Fruit fly (Drosophila melanogaster) whole organism, prepupa: ENCODE data around the gene CG5181.

ENCODE experiments used
- Blimp-1 ChIP-seq: fragments of 200-800 bp; sonication (Bioruptor generic); optimal IDR thresholded peaks from 3 replicates; lab custom pipeline; 2017; ENCODE audit warnings: missing biosample characterization, missing genetic modification characterization, mild to moderate bottlenecking, moderate library complexity, missing genetic modification reagents
- CG10669 ChIP-seq: fragments of 200-800 bp; sonication (Bioruptor generic); optimal IDR thresholded peaks from 3 replicates; lab custom pipeline; 2018; ENCODE audit warnings: missing biosample characterization, mild to moderate bottlenecking, missing genetic modification characterization, moderate library complexity
- CG11294 ChIP-seq: fragments of 200-800 bp; sonication (Bioruptor generic); IDR thresholded peaks from 2 replicates; pipeline ENCODE4 v1.3.6; 2022; ENCODE audit warnings: missing biosample characterization, missing genetic modification characterization
- CG11762 ChIP-seq: fragments of 200-800 bp; sonication (Bioruptor generic); optimal IDR thresholded peaks from 3 replicates; lab custom pipeline; 2016; ENCODE audit warnings: missing biosample characterization, missing genetic modification characterization; ENCODE audit not compliant: insufficient read depth
- CG15336 ChIP-seq: fragments of 200-800 bp; sonication (Bioruptor generic); IDR thresholded peaks from 2 replicates; pipeline ENCODE4 v1.3.6; 2022; ENCODE audit warnings: missing biosample characterization, missing genetic modification characterization
- CG1621 ChIP-seq: fragments of 200-800 bp; sonication (Bioruptor generic); optimal IDR thresholded peaks from 3 replicates; lab custom pipeline; 2018; ENCODE audit warnings: missing biosample characterization, mild to moderate bottlenecking, missing genetic modification characterization
- CG16779 ChIP-seq: fragments of 200-800 bp; sonication (Bioruptor generic); optimal IDR thresholded peaks from 3 replicates; lab custom pipeline; 2017; ENCODE audit warnings: missing biosample characterization, mild to moderate bottlenecking, missing genetic modification characterization
- CG3032 ChIP-seq: fragments of 200-800 bp; optimal IDR thresholded peaks from 2 replicates; lab custom pipeline; 2019; ENCODE audit warnings: missing biosample characterization, mild to moderate bottlenecking, missing genetic modification characterization, moderate library complexity
- CG31627 ChIP-seq: fragments of 200-800 bp; sonication (Bioruptor generic); optimal IDR thresholded peaks from 3 replicates; lab custom pipeline; 2016; ENCODE audit warnings: missing biosample characterization, missing genetic modification characterization
- CG32006 ChIP-seq: fragments of 200-800 bp; sonication (Bioruptor generic); optimal IDR thresholded peaks from 3 replicates; lab custom pipeline; 2017; ENCODE audit warnings: missing biosample characterization, mild to moderate bottlenecking, missing genetic modification characterization
- CG34406 ChIP-seq: fragments of 200-800 bp; sonication (Bioruptor generic); optimal IDR thresholded peaks from 3 replicates; lab custom pipeline; 2016; ENCODE audit warnings: missing biosample characterization, missing genetic modification characterization
- CG3919 ChIP-seq: fragments of 200-800 bp; sonication (Bioruptor generic); optimal IDR thresholded peaks from 3 replicates; lab custom pipeline; 2016; ENCODE audit warnings: missing biosample characterization, missing genetic modification characterization
- CG4318 ChIP-seq: fragments of 200-800 bp; sonication (Bioruptor generic); optimal IDR thresholded peaks from 3 replicates; lab custom pipeline; 2017; ENCODE audit warnings: missing biosample characterization, mild to moderate bottlenecking, missing genetic modification characterization
- CG6276 ChIP-seq: fragments of 200-800 bp; sonication (Bioruptor generic); optimal IDR thresholded peaks from 2 replicates; lab custom pipeline; 2017; ENCODE audit warnings: missing biosample characterization, mild to moderate bottlenecking, missing genetic modification characterization
- CG6792 ChIP-seq: fragments of 200-800 bp; sonication (Bioruptor generic); optimal IDR thresholded peaks from 3 replicates; lab custom pipeline; 2016; ENCODE audit warnings: missing biosample characterization, missing genetic modification characterization
- CG6808 ChIP-seq: fragments of 200-800 bp; sonication (Bioruptor generic); optimal IDR thresholded peaks from 3 replicates; lab custom pipeline; 2017; ENCODE audit warnings: missing biosample characterization, missing genetic modification characterization, mild to moderate bottlenecking, moderate library complexity, missing genetic modification reagents
- CG6854 ChIP-seq: fragments of 200-800 bp; sonication (Bioruptor generic); optimal IDR thresholded peaks from 2 replicates; lab custom pipeline; 2017; ENCODE audit warnings: missing biosample characterization, mild to moderate bottlenecking, missing genetic modification characterization
- CG8119 ChIP-seq: fragments of 200-800 bp; sonication (Bioruptor generic); IDR thresholded peaks from 3 replicates; pipeline ENCODE4 v1.3.6; 2022; ENCODE audit warnings: missing biosample characterization, missing genetic modification characterization
- CG8319 ChIP-seq: fragments of 200-800 bp; sonication (Bioruptor generic); optimal IDR thresholded peaks from 3 replicates; lab custom pipeline; 2016; ENCODE audit warnings: missing biosample characterization, missing genetic modification characterization
- CG9139 ChIP-seq: fragments of 200-800 bp; sonication (Bioruptor generic); optimal IDR thresholded peaks from 3 replicates; lab custom pipeline; 2017; ENCODE audit warnings: missing biosample characterization, mild to moderate bottlenecking, missing genetic modification characterization
- Eip75B ChIP-seq: fragments of 200-800 bp; sonication (Bioruptor generic); optimal IDR thresholded peaks from 3 replicates; lab custom pipeline; 2016; ENCODE audit warnings: missing biosample characterization, missing genetic modification characterization
- Eip93F ChIP-seq: fragments of 200-800 bp; sonication (Bioruptor generic); optimal IDR thresholded peaks from 2 replicates; lab custom pipeline; 2016; ENCODE audit warnings: missing biosample characterization, mild to moderate bottlenecking, missing genetic modification characterization
- Hr4 ChIP-seq: fragments of 200-800 bp; sonication (Bioruptor generic); optimal IDR thresholded peaks from 3 replicates; lab custom pipeline; 2016; ENCODE audit warnings: missing biosample characterization, missing genetic modification characterization
- Met ChIP-seq: fragments of 200-800 bp; sonication (Bioruptor generic); optimal IDR thresholded peaks from 3 replicates; lab custom pipeline; 2016; ENCODE audit warnings: missing biosample characterization, missing genetic modification characterization
- OdsH ChIP-seq: fragments of 200-800 bp; sonication (Bioruptor generic); optimal IDR thresholded peaks from 3 replicates; lab custom pipeline; 2016; ENCODE audit warnings: missing biosample characterization, missing genetic modification characterization
- Sox102F ChIP-seq: fragments of 200-800 bp; sonication (Bioruptor generic); optimal IDR thresholded peaks from 2 replicates; lab custom pipeline; 2016; ENCODE audit warnings: missing biosample characterization, mild to moderate bottlenecking, missing genetic modification characterization
- Sox15 ChIP-seq: fragments of 200-800 bp; sonication (Bioruptor generic); optimal IDR thresholded peaks from 3 replicates; lab custom pipeline; 2016; ENCODE audit warnings: missing biosample characterization, missing genetic modification characterization
- acj6 ChIP-seq: fragments of 200-800 bp; sonication (Bioruptor generic); optimal IDR thresholded peaks from 3 replicates; lab custom pipeline; 2016; ENCODE audit warnings: missing biosample characterization, missing genetic modification characterization
- cyc ChIP-seq: fragments of 200-800 bp; sonication (Bioruptor generic); optimal IDR thresholded peaks from 3 replicates; lab custom pipeline; 2016; ENCODE audit warnings: missing biosample characterization, missing genetic modification characterization
- dac ChIP-seq: fragments of 200-800 bp; sonication (Bioruptor generic); optimal IDR thresholded peaks from 2 replicates; lab custom pipeline; 2017; ENCODE audit warnings: missing biosample characterization, mild to moderate bottlenecking, missing genetic modification characterization
- eg ChIP-seq: fragments of 200-800 bp; sonication (Bioruptor generic); IDR thresholded peaks from 3 replicates; pipeline ENCODE4 v1.3.6; 2022; ENCODE audit warnings: missing biosample characterization, missing genetic modification characterization
- fd85E ChIP-seq: fragments of 200-800 bp; sonication (Bioruptor generic); optimal IDR thresholded peaks from 3 replicates; lab custom pipeline; 2016; ENCODE audit warnings: missing biosample characterization, missing genetic modification characterization
- fkh ChIP-seq: fragments of 200-800 bp; sonication (Bioruptor generic); optimal IDR thresholded peaks from 3 replicates; lab custom pipeline; 2017; ENCODE audit warnings: missing biosample characterization, mild to moderate bottlenecking, missing genetic modification characterization, moderate library complexity
- net ChIP-seq: fragments of 200-800 bp; sonication (Bioruptor generic); optimal IDR thresholded peaks from 3 replicates; lab custom pipeline; 2016; ENCODE audit warnings: missing biosample characterization, missing genetic modification characterization
- pdm3 ChIP-seq: fragments of 200-800 bp; sonication (Bioruptor generic); optimal IDR thresholded peaks from 3 replicates; lab custom pipeline; 2016; ENCODE audit warnings: missing biosample characterization, missing genetic modification characterization
- spab ChIP-seq: fragments of 200-800 bp; sonication (Bioruptor generic); optimal IDR thresholded peaks from 2 replicates; lab custom pipeline; 2017; ENCODE audit warnings: missing biosample characterization, mild to moderate bottlenecking, missing genetic modification characterization, missing genetic modification reagents
- ss ChIP-seq, 2 experiments: fragments of 200-800 bp; sonication (Bioruptor generic); optimal IDR thresholded peaks; 2 replicates in 1 of 2; 3 replicates in 1 of 2; lab custom pipeline; 2017 to 2018; ENCODE audit warnings: mild to moderate bottlenecking in 2 of 2, missing biosample characterization in 2 of 2, missing genetic modification characterization in 2 of 2, moderate library complexity in 1 of 2
- svp ChIP-seq: fragments of 200-800 bp; sonication (Bioruptor generic); peaks from one replicate; lab custom pipeline; 2016; ENCODE audit warnings: missing biosample characterization, missing genetic modification characterization
- topi ChIP-seq: fragments of 200-800 bp; sonication (Bioruptor generic); optimal IDR thresholded peaks from 3 replicates; lab custom pipeline; 2016; ENCODE audit warnings: missing biosample characterization, missing genetic modification characterization
- vri ChIP-seq: fragments of 200-800 bp; sonication (Bioruptor generic); optimal IDR thresholded peaks from 3 replicates; lab custom pipeline; 2016; ENCODE audit warnings: missing biosample characterization, mild to moderate bottlenecking, missing genetic modification characterization

The CG5181 gene

dm6 chr2L:7407638-7408037, 2.0 kb downstream of the CG5181 start:
- TF ChIP-seq CG32006, result no peak
- no peak for TF ChIP-seq Met (GFP tag; lab: Kevin White, UChicago)
- no peak for TF ChIP-seq CG1621 (tag; lab: Kevin White, UChicago)
- TF ChIP-seq CG6854 (GFP tag; lab: Kevin White, UChicago), result no peak
- no peak for TF ChIP-seq CG11294 (GFP tag; lab: Robert Waterston, UW)
- TF ChIP-seq Hr4 (GFP tag; lab: Kevin White, UChicago), result no peak
- no peak for TF ChIP-seq CG3032 (tag; lab: Kevin White, UChicago)
- TF ChIP-seq CG16779 (tag; lab: Kevin White, UChicago), result no peak
- TF ChIP-seq Sox15 (GFP tag; lab: Kevin White, UChicago), result no peak
- TF ChIP-seq fd85E, result no peak
- no peak for TF ChIP-seq CG6792 (GFP tag; lab: Kevin White, UChicago)
- TF ChIP-seq CG34406 (GFP tag; lab: Kevin White, UChicago), result no peak
- no peak for TF ChIP-seq eg

DNA sequence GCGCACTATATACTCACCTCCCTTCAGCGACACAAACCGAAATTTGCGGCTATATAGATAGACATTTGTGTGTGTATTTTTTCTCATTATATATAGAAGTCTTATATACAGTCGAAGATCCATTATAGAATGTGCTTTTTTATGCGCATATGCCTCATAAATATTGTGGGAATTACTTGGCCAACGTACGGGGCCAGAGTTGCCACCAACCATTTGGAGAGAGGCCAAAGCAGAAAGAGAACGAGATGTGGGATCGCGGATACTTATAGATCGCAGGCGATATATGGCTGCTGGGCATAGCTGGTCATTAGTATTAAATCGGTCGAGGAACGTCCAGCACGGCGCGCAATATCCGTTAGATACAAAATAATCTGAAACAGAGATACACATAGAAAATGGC, 4.7 kb downstream of the CG5181 start, which contains the start of gene CG5177:
CG5177 (plus strand) TSS at position 305 of the 400 bp plus-strand sequence.
- TF ChIP-seq CG8319 (GFP tag; lab: Kevin White, UChicago), result no peak
- no peak for TF ChIP-seq svp
- no peak for TF ChIP-seq vri (GFP tag; lab: Kevin White, UChicago)
- no peak for TF ChIP-seq CG3919 (GFP tag; lab: Kevin White, UChicago)
- no peak for TF ChIP-seq dac
- TF ChIP-seq CG1621 (tag; lab: Kevin White, UChicago), result no peak
- TF ChIP-seq eg, result no peak
- TF ChIP-seq spab (GFP tag; lab: Kevin White, UChicago), result no peak
- TF ChIP-seq CG4318 (GFP tag; lab: Kevin White, UChicago), result no peak
- no peak for TF ChIP-seq topi (GFP tag; lab: Kevin White, UChicago)
- no peak for TF ChIP-seq cyc (GFP tag; lab: Kevin White, UChicago)
- no peak for TF ChIP-seq Eip93F
- TF ChIP-seq pdm3 (GFP tag; lab: Kevin White, UChicago), result no peak
- no peak for TF ChIP-seq ss (GFP tag; optimal IDR thresholded peaks at IDR 0.05; lab: Kevin White, UChicago)
- no peak for TF ChIP-seq CG11762 (GFP tag; lab: Kevin White, UChicago)
- TF ChIP-seq net (GFP tag; lab: Kevin White, UChicago), result no peak
- no peak for TF ChIP-seq Eip75B (GFP tag; lab: Kevin White, UChicago)
- TF ChIP-seq Sox15 (GFP tag; lab: Kevin White, UChicago), result no peak
- no peak for TF ChIP-seq CG8119 (GFP tag; lab: Robert Waterston, UW)

- peak; percentile 53; the same call in 2 of the 3 replicates for TF ChIP-seq CG8119 (GFP tag; lab: Robert Waterston, UW)
- peak; percentile 76 for TF ChIP-seq fkh (GFP tag; lab: Kevin White, UChicago)
- no peak for TF ChIP-seq CG34406 (GFP tag; lab: Kevin White, UChicago)
- peak; percentile 71; the same call in 2 of the 3 replicates for TF ChIP-seq eg
- TF ChIP-seq svp, result peak; percentile 55
- no peak for TF ChIP-seq topi (GFP tag; lab: Kevin White, UChicago)
- TF ChIP-seq CG6276, result no peak
- no peak for TF ChIP-seq CG9139 (GFP tag; lab: Kevin White, UChicago)
- TF ChIP-seq CG6808 (GFP tag; lab: Kevin White, UChicago), result no peak
- TF ChIP-seq CG32006, result no peak
- no peak for TF ChIP-seq acj6 (GFP tag; lab: Kevin White, UChicago)
- no peak for TF ChIP-seq CG31627 (GFP tag; lab: Kevin White, UChicago)
- no peak for TF ChIP-seq Eip93F
- TF ChIP-seq Sox102F (GFP tag; lab: Kevin White, UChicago), result no peak
- TF ChIP-seq cyc (GFP tag; lab: Kevin White, UChicago), result no peak
- TF ChIP-seq dac, result no peak
- TF ChIP-seq CG10669 (GFP tag; lab: Kevin White, UChicago), result no peak
- peak; percentile 60; the same call in 1 of the 2 replicates for TF ChIP-seq CG15336 (GFP tag; lab: Robert Waterston, UW)
- no peak for TF ChIP-seq OdsH (GFP tag; lab: Kevin White, UChicago)
- no peak for TF ChIP-seq CG3032 (tag; lab: Kevin White, UChicago)
- no peak for TF ChIP-seq Blimp-1 (GFP tag; lab: Kevin White, UChicago)
- TF ChIP-seq Hr4 (GFP tag; lab: Kevin White, UChicago), result peak; percentile 53
Measured at dm6 chr2L:7401627-7402026, 8.0 kb downstream of the CG5181 start.
